Fruit fly (Drosophila melanogaster) whole organism, embryonic: Measurements from ENCODE around the gene CG11672.

Experiments
- Aef1 ChIP-seq: fragments of 200-800 bp; sonication (Bioruptor generic); IDR thresholded peaks from 3 replicates; pipeline ENCODE4 v1.3.6; 2022; ENCODE audit warnings: missing biosample characterization, missing genetic modification characterization
- Antp ChIP-seq: fragments of 200-800 bp; sonication (Bioruptor generic); optimal IDR thresholded peaks from 3 replicates; lab custom pipeline; 2016; ENCODE audit warnings: missing biosample characterization, missing genetic modification characterization
- Atf-2 ChIP-seq: fragments of 200-800 bp; sonication (Bioruptor generic); optimal IDR thresholded peaks from 2 replicates; lab custom pipeline; 2016; ENCODE audit warnings: missing biosample characterization, missing genetic modification characterization
- Atf6 ChIP-seq: fragments of 200-800 bp; sonication (Bioruptor generic); IDR thresholded peaks from 2 replicates; pipeline ENCODE4 v1.3.6; 2022; ENCODE audit warnings: missing biosample characterization, missing genetic modification characterization
- B-H1 ChIP-seq: fragments of 200-800 bp; sonication (Bioruptor generic); IDR thresholded peaks from 3 replicates; pipeline ENCODE4 v1.3.6; 2022; ENCODE audit warnings: missing biosample characterization, missing genetic modification characterization
- CG10321 ChIP-seq: fragments of 200-800 bp; sonication (Bioruptor generic); IDR thresholded peaks from 2 replicates; pipeline ENCODE4 v1.3.6; 2022; ENCODE audit warnings: missing biosample characterization, missing genetic modification characterization
- CG11560 ChIP-seq: fragments of 200-800 bp; sonication (Bioruptor generic); IDR thresholded peaks from 3 replicates; pipeline ENCODE4 v1.3.6; 2022; ENCODE audit warnings: missing biosample characterization, missing genetic modification characterization
- CG11723 ChIP-seq: fragments of 200-800 bp; sonication (Bioruptor generic); optimal IDR thresholded peaks from 2 replicates; lab custom pipeline; 2017; ENCODE audit warnings: missing biosample characterization, mild to moderate bottlenecking, missing genetic modification characterization
- CG12236 ChIP-seq: fragments of 200-800 bp; sonication (Bioruptor generic); optimal IDR thresholded peaks from 2 replicates; lab custom pipeline; 2016; ENCODE audit warnings: missing biosample characterization, missing genetic modification characterization
- CG12391 ChIP-seq: fragments of 200-800 bp; sonication (Bioruptor generic); optimal IDR thresholded peaks from 3 replicates; lab custom pipeline; 2018; ENCODE audit warnings: missing biosample characterization, mild to moderate bottlenecking, missing genetic modification characterization, moderate library complexity
- CG13296 ChIP-seq: fragments of 200-800 bp; sonication (Bioruptor generic); optimal IDR thresholded peaks from 3 replicates; lab custom pipeline; 2018; ENCODE audit warnings: missing biosample characterization, mild to moderate bottlenecking, missing genetic modification characterization
- CG15073 ChIP-seq: fragments of 200-800 bp; sonication (Bioruptor generic); optimal IDR thresholded peaks from 2 replicates; lab custom pipeline; 2016; ENCODE audit warnings: missing biosample characterization, missing genetic modification characterization
- CG18476 ChIP-seq: fragments of 200-800 bp; sonication (Bioruptor generic); optimal IDR thresholded peaks from 2 replicates; lab custom pipeline; 2016; ENCODE audit warnings: missing biosample characterization, mild to moderate bottlenecking, missing genetic modification characterization
- CG31224 ChIP-seq: fragments of 200-800 bp; sonication (Bioruptor generic); IDR thresholded peaks from 2 replicates; pipeline ENCODE4 v1.3.6; 2022; ENCODE audit warnings: missing biosample characterization, missing genetic modification characterization
- CG32767 ChIP-seq: fragments of 200-800 bp; sonication (Bioruptor generic); IDR thresholded peaks from 2 replicates; pipeline ENCODE4 v1.3.6; 2022; ENCODE audit warnings: missing biosample characterization, missing genetic modification characterization
- CG33213 ChIP-seq: fragments of 200-800 bp; sonication (Bioruptor generic); optimal IDR thresholded peaks from 3 replicates; lab custom pipeline; 2016; ENCODE audit warnings: missing biosample characterization, missing genetic modification characterization
- CG34224 ChIP-seq: fragments of 200-800 bp; sonication (Bioruptor generic); IDR thresholded peaks from 3 replicates; pipeline ENCODE4 v1.3.6; 2022; ENCODE audit warnings: missing biosample characterization, missing genetic modification characterization; ENCODE audit not compliant: partially characterized antibody
- CG4360 ChIP-seq: fragments of 200-800 bp; sonication (Bioruptor generic); IDR thresholded peaks from 2 replicates; pipeline ENCODE4 v1.3.6; 2022; ENCODE audit warnings: missing biosample characterization, missing genetic modification characterization
- CG5953 ChIP-seq: fragments of 200-800 bp; sonication (Bioruptor generic); IDR thresholded peaks from 2 replicates; pipeline ENCODE4 v1.3.6; 2022; ENCODE audit warnings: missing biosample characterization, missing genetic modification characterization
- CG7963 ChIP-seq: fragments of 200-800 bp; sonication (Bioruptor generic); IDR thresholded peaks from 3 replicates; pipeline ENCODE4 v1.3.6; 2022; ENCODE audit warnings: missing biosample characterization, missing genetic modification characterization; ENCODE audit not compliant: partially characterized antibody
- CG8388 ChIP-seq: fragments of 200-800 bp; sonication (Bioruptor generic); optimal IDR thresholded peaks from 2 replicates; lab custom pipeline; 2019; ENCODE audit warnings: missing biosample characterization, mild to moderate bottlenecking, missing genetic modification characterization, moderate library complexity
- CG9932 ChIP-seq: fragments of 200-800 bp; sonication (Bioruptor generic); IDR thresholded peaks from 2 replicates; pipeline ENCODE4 v1.3.6; 2022; ENCODE audit warnings: missing biosample characterization, missing genetic modification characterization
- Camta ChIP-seq: fragments of 200-800 bp; sonication (Bioruptor generic); optimal IDR thresholded peaks from 2 replicates; lab custom pipeline; 2016; ENCODE audit warnings: missing biosample characterization, missing genetic modification characterization
- Chrac-16 ChIP-seq: fragments of 200-800 bp; sonication (Bioruptor generic); optimal IDR thresholded peaks from 3 replicates; lab custom pipeline; 2016; ENCODE audit warnings: missing biosample characterization, missing genetic modification characterization
- Fer3 ChIP-seq: fragments of 200-800 bp; sonication (Bioruptor generic); optimal IDR thresholded peaks from 2 replicates; lab custom pipeline; 2018; ENCODE audit warnings: missing biosample characterization, mild to moderate bottlenecking, missing genetic modification characterization, moderate library complexity
- HLH3B ChIP-seq: fragments of 200-800 bp; sonication (Bioruptor generic); IDR thresholded peaks from 2 replicates; pipeline ENCODE4 v1.3.6; 2022; ENCODE audit warnings: missing biosample characterization, missing genetic modification characterization
- Hmx ChIP-seq: fragments of 200-800 bp; sonication (Bioruptor generic); optimal IDR thresholded peaks from 2 replicates; lab custom pipeline; 2016; ENCODE audit warnings: missing biosample characterization, missing genetic modification characterization
- Lim3 ChIP-seq: fragments of 200-800 bp; sonication (Bioruptor generic); IDR thresholded peaks from 2 replicates; pipeline ENCODE4 v1.3.6; 2022; ENCODE audit warnings: missing biosample characterization, missing genetic modification characterization
- NC2β ChIP-seq: fragments of 200-800 bp; sonication (Bioruptor generic); optimal IDR thresholded peaks from 2 replicates; lab custom pipeline; 2016; ENCODE audit warnings: missing biosample characterization, missing genetic modification characterization
- Neu2 ChIP-seq: fragments of 200-800 bp; sonication (Bioruptor generic); optimal IDR thresholded peaks from 3 replicates; lab custom pipeline; 2016; ENCODE audit warnings: missing biosample characterization, missing genetic modification characterization, borderline replicate concordance
- Optix ChIP-seq: fragments of 200-800 bp; sonication (Bioruptor generic); IDR thresholded peaks from 3 replicates; pipeline ENCODE4 v1.3.6; 2022; ENCODE audit warnings: missing biosample characterization, missing genetic modification characterization
- Side ChIP-seq: fragments of 200-800 bp; sonication (Bioruptor generic); optimal IDR thresholded peaks from 2 replicates; lab custom pipeline; 2016; ENCODE audit warnings: missing biosample characterization, missing genetic modification characterization
- YL-1 ChIP-seq: fragments of 200-800 bp; sonication (Bioruptor generic); optimal IDR thresholded peaks from 3 replicates; lab custom pipeline; 2017; ENCODE audit warnings: missing biosample characterization, mild to moderate bottlenecking, missing genetic modification characterization
- al ChIP-seq: fragments of 200-800 bp; sonication (Bioruptor generic); IDR thresholded peaks from 2 replicates; pipeline ENCODE4 v1.3.6; 2022; ENCODE audit warnings: missing biosample characterization, missing genetic modification characterization
- aop ChIP-seq: fragments of 200-800 bp; sonication (Bioruptor generic); IDR thresholded peaks from 2 replicates; pipeline ENCODE4 v1.3.6; 2022; ENCODE audit warnings: missing biosample characterization, missing genetic modification characterization
- bcd ChIP-seq: fragments of 200-800 bp; sonication (Bioruptor generic); optimal IDR thresholded peaks from 2 replicates; lab custom pipeline; 2017; ENCODE audit warnings: missing biosample characterization, mild to moderate bottlenecking, missing genetic modification characterization
- bowl ChIP-seq: fragments of 200-800 bp; sonication (Bioruptor generic); IDR thresholded peaks from 2 replicates; pipeline ENCODE4 v1.3.6; 2022; ENCODE audit warnings: missing biosample characterization, missing genetic modification characterization
- chif ChIP-seq, 2 experiments: fragments of 200-800 bp; sonication (Bioruptor generic); optimal IDR thresholded peaks; 3 replicates each; lab custom pipeline; 2016; ENCODE audit warnings: missing biosample characterization in 2 of 2, missing genetic modification characterization in 2 of 2
- chn ChIP-seq: fragments of 200-800 bp; sonication (Bioruptor generic); optimal IDR thresholded peaks from 2 replicates; lab custom pipeline; 2016; ENCODE audit warnings: missing biosample characterization, missing genetic modification characterization
- eyg ChIP-seq: fragments of 200-800 bp; sonication (Bioruptor generic); optimal IDR thresholded peaks from 3 replicates; lab custom pipeline; 2016; ENCODE audit warnings: missing biosample characterization, missing genetic modification characterization
- gsb-n ChIP-seq: fragments of 200-800 bp; sonication (Bioruptor generic); optimal IDR thresholded peaks from 3 replicates; lab custom pipeline; 2018; ENCODE audit warnings: missing biosample characterization, mild to moderate bottlenecking, missing genetic modification characterization
- jumu ChIP-seq: fragments of 200-800 bp; sonication (Bioruptor generic); optimal IDR thresholded peaks from 3 replicates; lab custom pipeline; 2016; ENCODE audit warnings: missing biosample characterization, missing genetic modification characterization
- kah ChIP-seq: fragments of 200-800 bp; sonication (Bioruptor generic); optimal IDR thresholded peaks from 2 replicates; lab custom pipeline; 2018; ENCODE audit warnings: missing biosample characterization, mild to moderate bottlenecking, missing genetic modification characterization
- mam ChIP-seq: fragments of 200-800 bp; sonication (Bioruptor generic); optimal IDR thresholded peaks from 3 replicates; lab custom pipeline; 2016; ENCODE audit warnings: missing biosample characterization, missing genetic modification characterization
- run ChIP-seq: fragments of 200-800 bp; sonication (Bioruptor generic); optimal IDR thresholded peaks from 3 replicates; lab custom pipeline; 2018; ENCODE audit warnings: missing biosample characterization, mild to moderate bottlenecking, missing genetic modification characterization
- stwl ChIP-seq: fragments of 200-800 bp; sonication (Bioruptor generic); optimal IDR thresholded peaks from 3 replicates; lab custom pipeline; 2018; ENCODE audit warnings: missing biosample characterization, mild to moderate bottlenecking, missing genetic modification characterization, moderate library complexity
- tgo ChIP-seq: fragments of 200-800 bp; sonication (Bioruptor generic); IDR thresholded peaks from 3 replicates; pipeline ENCODE4 v1.3.6; 2022; ENCODE audit warnings: missing biosample characterization, missing genetic modification characterization
- tll ChIP-seq, 2 experiments: fragments of 200-800 bp in 1 of 2; fragments of >200 bp in 1 of 2; sonication (Bioruptor generic) in 1 of 2; optimal IDR thresholded peaks; 2 replicates each; lab custom pipeline; 2017 to 2019; ENCODE audit warnings: missing biosample characterization in 2 of 2, missing genetic modification characterization in 2 of 2, mild to moderate bottlenecking in 1 of 2, moderate library complexity in 1 of 2
- tup ChIP-seq: fragments of 200-800 bp; sonication (Bioruptor generic); optimal IDR thresholded peaks from 2 replicates; lab custom pipeline; 2016; ENCODE audit warnings: missing biosample characterization, mild to moderate bottlenecking, missing genetic modification characterization, moderate library complexity
- wek ChIP-seq: fragments of 200-800 bp; sonication (Bioruptor generic); optimal IDR thresholded peaks from 3 replicates; lab custom pipeline; 2018; ENCODE audit warnings: missing biosample characterization, mild to moderate bottlenecking, missing genetic modification characterization, moderate library complexity

CG11672 gene

DNA sequence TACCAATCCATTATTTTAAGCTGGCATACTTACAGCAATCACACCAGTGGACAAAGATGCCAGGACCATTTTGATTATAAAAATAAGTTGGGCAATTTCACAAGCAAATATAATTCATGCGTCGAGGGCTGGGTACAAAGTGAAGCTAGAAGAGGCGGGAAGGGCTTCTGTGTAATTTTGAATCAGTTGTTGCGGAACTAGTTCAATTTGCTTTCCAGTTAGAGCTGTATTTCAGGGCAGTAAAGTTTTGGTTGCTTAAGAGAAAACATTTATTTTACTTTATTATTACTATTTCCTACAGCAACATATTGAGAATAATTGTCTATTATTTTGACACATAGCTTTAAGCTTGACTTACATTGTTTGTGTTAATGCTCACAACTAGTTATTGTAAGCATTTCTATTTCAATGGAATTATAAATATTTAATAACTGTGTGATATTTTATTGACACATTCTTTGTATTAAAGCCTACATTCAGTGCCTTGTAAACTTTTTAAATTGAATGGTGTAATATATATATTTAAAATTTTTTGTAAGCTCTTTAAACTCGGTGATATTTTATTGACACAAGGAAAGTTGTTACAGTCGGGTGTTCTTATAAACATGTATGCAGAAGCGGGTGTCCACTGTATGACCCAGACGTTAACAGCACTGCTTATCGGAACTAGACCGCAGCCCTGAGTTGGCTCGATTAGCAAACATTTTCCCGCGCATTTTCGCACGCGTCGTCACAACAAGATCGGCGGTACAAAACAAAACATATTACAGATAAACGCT is 25.9 kb downstream of the CG11672 start, which contains the start of the genes RPA1 and Mcm2 (continued):
- peak; percentile 93 for TF ChIP-seq CG9932 (GFP tag; lab: Robert Waterston, UW)
- TF ChIP-seq jumu (GFP tag; lab: Kevin White, UChicago) = peak; percentile 28
- no peak for TF ChIP-seq Camta (GFP tag; lab: Kevin White, UChicago)
- no peak for TF ChIP-seq tll (GFP tag; optimal IDR thresholded peaks at IDR 0.05; lab: Kevin White, UChicago)
- TF ChIP-seq NC2β (GFP tag; lab: Kevin White, UChicago) = no peak
- TF ChIP-seq CG12391 = peak; percentile 81
- peak; percentile 14; the same call in 1 of the 2 replicates for TF ChIP-seq CG4360 (GFP tag; lab: Robert Waterston, UW)
- peak; percentile 82 for TF ChIP-seq Chrac-16 (GFP tag; lab: Kevin White, UChicago)
- no peak for TF ChIP-seq eyg (GFP tag; lab: Kevin White, UChicago)
- peak; percentile 10 for TF ChIP-seq kah (GFP tag; lab: Kevin White, UChicago)
- TF ChIP-seq Atf-2 (GFP tag; lab: Kevin White, UChicago) = no peak
- no peak for TF ChIP-seq CG10321 (GFP tag; lab: Robert Waterston, UW)
- TF ChIP-seq HLH3B (GFP tag; lab: Robert Waterston, UW) = peak; percentile 56
- TF ChIP-seq Optix (GFP tag; lab: Robert Waterston, UW) = no peak; the same call in 2 of the 3 replicates
- TF ChIP-seq B-H1 = peak; percentile 44; the same call in 2 of the 3 replicates
- TF ChIP-seq bowl (GFP tag; lab: Robert Waterston, UW) = no peak
- peak; percentile 65 for TF ChIP-seq CG31224
- peak; percentile 50 for TF ChIP-seq CG18476 (GFP tag; lab: Kevin White, UChicago)
- TF ChIP-seq gsb-n (tag; lab: Kevin White, UChicago) = peak; percentile 33
- TF ChIP-seq stwl (tag; lab: Kevin White, UChicago) = peak; percentile 42
- TF ChIP-seq CG7963 (GFP tag; lab: Robert Waterston, UW) = no peak
- TF ChIP-seq CG33213 (GFP tag; lab: Kevin White, UChicago) = no peak
- TF ChIP-seq Neu2 (GFP tag; lab: Kevin White, UChicago) = no peak
- peak; percentile 55 for TF ChIP-seq CG11723 (GFP tag; lab: Kevin White, UChicago)
- TF ChIP-seq Atf6 = peak; percentile 50; the same call in 1 of the 2 replicates
- TF ChIP-seq tup (GFP tag; lab: Kevin White, UChicago) = peak; percentile 33
- TF ChIP-seq tgo = peak; percentile 83
- TF ChIP-seq bcd (GFP tag; lab: Kevin White, UChicago) = peak; percentile 83
- peak; percentile 58 for TF ChIP-seq Antp
- peak; percentile 5 for TF ChIP-seq Side (GFP tag; lab: Kevin White, UChicago)
- TF ChIP-seq CG11560 (tag; lab: Robert Waterston, UW) = peak; percentile 53; the same call in 1 of the 3 replicates
- TF ChIP-seq CG13296 (GFP tag; lab: Kevin White, UChicago) = peak; percentile 69
- no peak for TF ChIP-seq run (tag; lab: Kevin White, UChicago)
- peak; percentile 81 for TF ChIP-seq al
- peak; percentile 68 for TF ChIP-seq Fer3 (tag; lab: Kevin White, UChicago)
- TF ChIP-seq chif (GFP tag; optimal IDR thresholded peaks at IDR 0.05; lab: Kevin White, UChicago) = peak in 1 of 2 experiments; percentile 66
- no peak for TF ChIP-seq CG12236 (GFP tag; lab: Kevin White, UChicago)
- TF ChIP-seq Hmx (GFP tag; lab: Kevin White, UChicago) = no peak
- TF ChIP-seq CG34224 (GFP tag; lab: Robert Waterston, UW) = no peak
- no peak for TF ChIP-seq wek (GFP tag; lab: Kevin White, UChicago)
- TF ChIP-seq chn = peak; percentile 68
- peak; percentile 65 for TF ChIP-seq YL-1 (GFP tag; lab: Kevin White, UChicago)
- peak; percentile 74 for TF ChIP-seq mam (GFP tag; lab: Kevin White, UChicago)
- TF ChIP-seq Aef1 (GFP tag; lab: Robert Waterston, UW) = peak; percentile 87
- peak; percentile 18 for TF ChIP-seq CG15073
- TF ChIP-seq CG5953 (GFP tag; lab: Robert Waterston, UW) = peak; percentile 35; the same call in 1 of the 2 replicates
- no peak for TF ChIP-seq CG32767
- no peak for TF ChIP-seq Lim3
- peak; percentile 66 for TF ChIP-seq CG8388 (GFP tag; lab: Kevin White, UChicago)
- peak; percentile 67; the same call in 1 of the 2 replicates for TF ChIP-seq aop (GFP tag; lab: Robert Waterston, UW)
